Worm (Caenorhabditis elegans) whole organism, mixed stage, embryonic: Measurements from ENCODE around the gene irg-1.
"Not testable (repeated sequence)": the region's sequence is repeated elsewhere in the genome, so short reads cannot be mapped to it uniquely, and the experiment has no call there.

Experiments
- M03D4.4 ChIP-seq: sonication (generic microtip); optimal IDR thresholded peaks from 2 replicates; lab custom pipeline; 2017; ENCODE audit warnings: mild to moderate bottlenecking, missing genetic modification characterization, missing compliant biosample characterization
- ces-1 ChIP-seq: fragments of 150-350 bp; optimal IDR thresholded peaks from 2 replicates; lab custom pipeline; 2014; ENCODE audit warnings: missing biosample characterization, missing genetic modification reagents, missing genetic modification characterization
- drap-1 ChIP-seq: fragments of 200-800 bp; sonication (Bioruptor generic); optimal IDR thresholded peaks from 3 replicates; lab custom pipeline; 2018; ENCODE audit warnings: mild to moderate bottlenecking, missing genetic modification characterization, missing compliant biosample characterization
- elt-1 ChIP-seq: sonication (generic microtip); optimal IDR thresholded peaks from 2 replicates; lab custom pipeline; 2017; ENCODE audit warnings: missing genetic modification characterization, mild to moderate bottlenecking, missing compliant biosample characterization, antibody characterized with exemption, moderate library complexity, borderline replicate concordance; ENCODE audit not compliant: insufficient read depth
- ham-2 ChIP-seq: fragments of 200-800 bp; sonication (Bioruptor generic); optimal IDR thresholded peaks from 2 replicates; lab custom pipeline; 2018; ENCODE audit warnings: mild to moderate bottlenecking, missing genetic modification characterization, missing compliant biosample characterization
- lsy-2 ChIP-seq: fragments of 150-350 bp; optimal IDR thresholded peaks from 2 replicates; lab custom pipeline; 2014; ENCODE audit warnings: missing biosample characterization, missing genetic modification characterization
- mep-1 ChIP-seq: fragments of 150-350 bp; optimal IDR thresholded peaks from 2 replicates; lab custom pipeline; 2017; ENCODE audit warnings: missing biosample characterization, missing genetic modification reagents, missing genetic modification characterization, inconsistent platforms
- nhr-237 ChIP-seq: fragments of 150-350 bp; optimal IDR thresholded peaks from 2 replicates; lab custom pipeline; 2014; ENCODE audit warnings: missing biosample characterization, missing genetic modification characterization
- nhr-28 ChIP-seq: fragments of 150-350 bp; optimal IDR thresholded peaks from 2 replicates; lab custom pipeline; 2014; ENCODE audit warnings: missing biosample characterization, missing genetic modification characterization
- pha-4 ChIP-seq: fragments of 150-350 bp; optimal IDR thresholded peaks from 2 replicates; lab custom pipeline; 2018; ENCODE audit warnings: missing biosample characterization, missing genetic modification reagents, missing genetic modification characterization
- unc-39 ChIP-seq: fragments of 150-350 bp; optimal IDR thresholded peaks from 2 replicates; lab custom pipeline; 2014; ENCODE audit warnings: missing biosample characterization, missing genetic modification characterization
- unc-62 ChIP-seq: fragments of 150-350 bp; optimal IDR thresholded peaks from 2 replicates; lab custom pipeline; 2014; ENCODE audit warnings: missing biosample characterization, missing genetic modification reagents, missing genetic modification characterization
- zip-8 ChIP-seq: fragments of 150-350 bp; optimal IDR thresholded peaks from 2 replicates; lab custom pipeline; 2014; ENCODE audit warnings: missing biosample characterization, missing genetic modification characterization

- not testable (repeated sequence) for TF ChIP-seq M03D4.4 (tag; lab: Kevin White, UChicago); pha-4; nhr-237 (tag; lab: Kevin White, UChicago); mep-1 (tag; lab: Kevin White, UChicago); elt-1 (tag; lab: Kevin White, UChicago); nhr-28; zip-8 (tag; lab: Kevin White, UChicago); ham-2 (GFP tag; lab: Kevin White, UChicago); unc-39 (tag; lab: Kevin White, UChicago); unc-62; ces-1 (GFP tag; lab: Kevin White, UChicago); drap-1; lsy-2
Observed at ce11 chrV:3506252-3506651, 17.1 kb upstream of the irg-1 start, which contains the start of gene ugt-64.
